Fruit fly (Drosophila melanogaster) whole organism, prepupa: ENCODE results near the gene Pif1.

Experiments
- Blimp-1 ChIP-seq: fragments of 200-800 bp; sonication (Bioruptor generic); optimal IDR thresholded peaks from 3 replicates; lab custom pipeline; 2017; ENCODE audit warnings: missing biosample characterization, missing genetic modification characterization, mild to moderate bottlenecking, moderate library complexity, missing genetic modification reagents
- CG10631 ChIP-seq: fragments of 200-800 bp; sonication (Bioruptor generic); optimal IDR thresholded peaks from 2 replicates; lab custom pipeline; 2016; ENCODE audit warnings: missing biosample characterization, missing genetic modification characterization
- CG11294 ChIP-seq: fragments of 200-800 bp; sonication (Bioruptor generic); IDR thresholded peaks from 2 replicates; pipeline ENCODE4 v1.3.6; 2022; ENCODE audit warnings: missing biosample characterization, missing genetic modification characterization
- CG11762 ChIP-seq: fragments of 200-800 bp; sonication (Bioruptor generic); optimal IDR thresholded peaks from 3 replicates; lab custom pipeline; 2016; ENCODE audit warnings: missing biosample characterization, missing genetic modification characterization; ENCODE audit not compliant: insufficient read depth
- CG11902 ChIP-seq: fragments of 200-800 bp; sonication (Bioruptor generic); optimal IDR thresholded peaks from 3 replicates; lab custom pipeline; 2016; ENCODE audit warnings: missing biosample characterization, missing genetic modification characterization
- CG15336 ChIP-seq: fragments of 200-800 bp; sonication (Bioruptor generic); IDR thresholded peaks from 2 replicates; pipeline ENCODE4 v1.3.6; 2022; ENCODE audit warnings: missing biosample characterization, missing genetic modification characterization
- CG1621 ChIP-seq: fragments of 200-800 bp; sonication (Bioruptor generic); optimal IDR thresholded peaks from 3 replicates; lab custom pipeline; 2018; ENCODE audit warnings: missing biosample characterization, mild to moderate bottlenecking, missing genetic modification characterization
- CG16779 ChIP-seq: fragments of 200-800 bp; sonication (Bioruptor generic); optimal IDR thresholded peaks from 3 replicates; lab custom pipeline; 2017; ENCODE audit warnings: missing biosample characterization, mild to moderate bottlenecking, missing genetic modification characterization
- CG3032 ChIP-seq: fragments of 200-800 bp; optimal IDR thresholded peaks from 2 replicates; lab custom pipeline; 2019; ENCODE audit warnings: missing biosample characterization, mild to moderate bottlenecking, missing genetic modification characterization, moderate library complexity
- CG32006 ChIP-seq: fragments of 200-800 bp; sonication (Bioruptor generic); optimal IDR thresholded peaks from 3 replicates; lab custom pipeline; 2017; ENCODE audit warnings: missing biosample characterization, mild to moderate bottlenecking, missing genetic modification characterization
- CG34406 ChIP-seq: fragments of 200-800 bp; sonication (Bioruptor generic); optimal IDR thresholded peaks from 3 replicates; lab custom pipeline; 2016; ENCODE audit warnings: missing biosample characterization, missing genetic modification characterization
- CG4318 ChIP-seq: fragments of 200-800 bp; sonication (Bioruptor generic); optimal IDR thresholded peaks from 3 replicates; lab custom pipeline; 2017; ENCODE audit warnings: missing biosample characterization, mild to moderate bottlenecking, missing genetic modification characterization
- CG6276 ChIP-seq: fragments of 200-800 bp; sonication (Bioruptor generic); optimal IDR thresholded peaks from 2 replicates; lab custom pipeline; 2017; ENCODE audit warnings: missing biosample characterization, mild to moderate bottlenecking, missing genetic modification characterization
- CG6792 ChIP-seq: fragments of 200-800 bp; sonication (Bioruptor generic); optimal IDR thresholded peaks from 3 replicates; lab custom pipeline; 2016; ENCODE audit warnings: missing biosample characterization, missing genetic modification characterization
- CG6854 ChIP-seq: fragments of 200-800 bp; sonication (Bioruptor generic); optimal IDR thresholded peaks from 2 replicates; lab custom pipeline; 2017; ENCODE audit warnings: missing biosample characterization, mild to moderate bottlenecking, missing genetic modification characterization
- CG7368 ChIP-seq: fragments of 200-800 bp; sonication (Bioruptor generic); optimal IDR thresholded peaks from 3 replicates; lab custom pipeline; 2016; ENCODE audit warnings: missing biosample characterization, missing genetic modification characterization
- CG8119 ChIP-seq: fragments of 200-800 bp; sonication (Bioruptor generic); IDR thresholded peaks from 3 replicates; pipeline ENCODE4 v1.3.6; 2022; ENCODE audit warnings: missing biosample characterization, missing genetic modification characterization
- CG8319 ChIP-seq: fragments of 200-800 bp; sonication (Bioruptor generic); optimal IDR thresholded peaks from 3 replicates; lab custom pipeline; 2016; ENCODE audit warnings: missing biosample characterization, missing genetic modification characterization
- Eip75B ChIP-seq: fragments of 200-800 bp; sonication (Bioruptor generic); optimal IDR thresholded peaks from 3 replicates; lab custom pipeline; 2016; ENCODE audit warnings: missing biosample characterization, missing genetic modification characterization
- Eip78C ChIP-seq: fragments of 200-800 bp; sonication (Bioruptor generic); peaks from one replicate; lab custom pipeline; 2016; ENCODE audit warnings: missing biosample characterization, missing genetic modification characterization
- Eip93F ChIP-seq: fragments of 200-800 bp; sonication (Bioruptor generic); optimal IDR thresholded peaks from 2 replicates; lab custom pipeline; 2016; ENCODE audit warnings: missing biosample characterization, mild to moderate bottlenecking, missing genetic modification characterization
- Ets21C ChIP-seq: fragments of 200-800 bp; sonication (Bioruptor generic); optimal IDR thresholded peaks from 3 replicates; lab custom pipeline; 2016; ENCODE audit warnings: missing biosample characterization, missing genetic modification characterization
- Ets96B ChIP-seq: fragments of 200-800 bp; optimal IDR thresholded peaks from 2 replicates; lab custom pipeline; 2019; ENCODE audit warnings: missing biosample characterization, mild to moderate bottlenecking, missing genetic modification characterization, moderate library complexity
- Gug ChIP-seq: fragments of 200-800 bp; sonication (Bioruptor generic); IDR thresholded peaks from 2 replicates; pipeline ENCODE4 v1.3.6; 2022; ENCODE audit warnings: missing biosample characterization, missing genetic modification characterization
- Hr38 ChIP-seq: sonication (Bioruptor generic); optimal IDR thresholded peaks from 2 replicates; lab custom pipeline; 2016; ENCODE audit warnings: missing biosample characterization, missing genetic modification characterization
- Hr39 ChIP-seq: fragments of 200-800 bp; sonication (Bioruptor generic); optimal IDR thresholded peaks from 2 replicates; lab custom pipeline; 2016; ENCODE audit warnings: missing biosample characterization, missing genetic modification characterization
- Hr4 ChIP-seq: fragments of 200-800 bp; sonication (Bioruptor generic); optimal IDR thresholded peaks from 3 replicates; lab custom pipeline; 2016; ENCODE audit warnings: missing biosample characterization, missing genetic modification characterization
- Lpt ChIP-seq: fragments of 200-800 bp; sonication (Bioruptor generic); optimal IDR thresholded peaks from 3 replicates; lab custom pipeline; 2016; ENCODE audit warnings: missing biosample characterization, missing genetic modification characterization
- Met ChIP-seq: fragments of 200-800 bp; sonication (Bioruptor generic); optimal IDR thresholded peaks from 3 replicates; lab custom pipeline; 2016; ENCODE audit warnings: missing biosample characterization, missing genetic modification characterization
- OdsH ChIP-seq: fragments of 200-800 bp; sonication (Bioruptor generic); optimal IDR thresholded peaks from 3 replicates; lab custom pipeline; 2016; ENCODE audit warnings: missing biosample characterization, missing genetic modification characterization
- Smox ChIP-seq: fragments of 200-800 bp; sonication (Bioruptor generic); optimal IDR thresholded peaks from 3 replicates; lab custom pipeline; 2016; ENCODE audit warnings: missing biosample characterization, missing genetic modification characterization
- Sox14 ChIP-seq: fragments of 200-800 bp; sonication (Bioruptor generic); optimal IDR thresholded peaks from 3 replicates; lab custom pipeline; 2016; ENCODE audit warnings: missing biosample characterization, missing genetic modification characterization
- Sox15 ChIP-seq: fragments of 200-800 bp; sonication (Bioruptor generic); optimal IDR thresholded peaks from 3 replicates; lab custom pipeline; 2016; ENCODE audit warnings: missing biosample characterization, missing genetic modification characterization
- achi ChIP-seq: fragments of 200-800 bp; sonication (Bioruptor generic); optimal IDR thresholded peaks from 3 replicates; lab custom pipeline; 2016; ENCODE audit warnings: missing biosample characterization, missing genetic modification characterization
- acj6 ChIP-seq: fragments of 200-800 bp; sonication (Bioruptor generic); optimal IDR thresholded peaks from 3 replicates; lab custom pipeline; 2016; ENCODE audit warnings: missing biosample characterization, missing genetic modification characterization
- cyc ChIP-seq: fragments of 200-800 bp; sonication (Bioruptor generic); optimal IDR thresholded peaks from 3 replicates; lab custom pipeline; 2016; ENCODE audit warnings: missing biosample characterization, missing genetic modification characterization
- dac ChIP-seq: fragments of 200-800 bp; sonication (Bioruptor generic); optimal IDR thresholded peaks from 2 replicates; lab custom pipeline; 2017; ENCODE audit warnings: missing biosample characterization, mild to moderate bottlenecking, missing genetic modification characterization
- dsx ChIP-seq: fragments of 200-800 bp; optimal IDR thresholded peaks from 3 replicates; lab custom pipeline; 2019; ENCODE audit warnings: missing biosample characterization, mild to moderate bottlenecking, missing genetic modification characterization, moderate library complexity; ENCODE audit not compliant: poor library complexity, severe bottlenecking
- eg ChIP-seq: fragments of 200-800 bp; sonication (Bioruptor generic); IDR thresholded peaks from 3 replicates; pipeline ENCODE4 v1.3.6; 2022; ENCODE audit warnings: missing biosample characterization, missing genetic modification characterization
- fd59A ChIP-seq: fragments of 200-800 bp; sonication (Bioruptor generic); optimal IDR thresholded peaks from 2 replicates; lab custom pipeline; 2017; ENCODE audit warnings: missing biosample characterization, mild to moderate bottlenecking, missing genetic modification characterization, missing genetic modification reagents
- fkh ChIP-seq: fragments of 200-800 bp; sonication (Bioruptor generic); optimal IDR thresholded peaks from 3 replicates; lab custom pipeline; 2017; ENCODE audit warnings: missing biosample characterization, mild to moderate bottlenecking, missing genetic modification characterization, moderate library complexity
- net ChIP-seq: fragments of 200-800 bp; sonication (Bioruptor generic); optimal IDR thresholded peaks from 3 replicates; lab custom pipeline; 2016; ENCODE audit warnings: missing biosample characterization, missing genetic modification characterization
- pdm3 ChIP-seq: fragments of 200-800 bp; sonication (Bioruptor generic); optimal IDR thresholded peaks from 3 replicates; lab custom pipeline; 2016; ENCODE audit warnings: missing biosample characterization, missing genetic modification characterization
- salr ChIP-seq, 2 experiments: fragments of 200-800 bp; sonication (Bioruptor generic); optimal IDR thresholded peaks; 3 replicates each; lab custom pipeline; 2016 to 2018; ENCODE audit warnings: missing biosample characterization in 2 of 2, missing genetic modification characterization in 2 of 2, mild to moderate bottlenecking in 1 of 2
- ss ChIP-seq, 2 experiments: fragments of 200-800 bp; sonication (Bioruptor generic); optimal IDR thresholded peaks; 2 replicates in 1 of 2; 3 replicates in 1 of 2; lab custom pipeline; 2017 to 2018; ENCODE audit warnings: mild to moderate bottlenecking in 2 of 2, missing biosample characterization in 2 of 2, missing genetic modification characterization in 2 of 2, moderate library complexity in 1 of 2
- svp ChIP-seq: fragments of 200-800 bp; sonication (Bioruptor generic); peaks from one replicate; lab custom pipeline; 2016; ENCODE audit warnings: missing biosample characterization, missing genetic modification characterization
- topi ChIP-seq: fragments of 200-800 bp; sonication (Bioruptor generic); optimal IDR thresholded peaks from 3 replicates; lab custom pipeline; 2016; ENCODE audit warnings: missing biosample characterization, missing genetic modification characterization
- vri ChIP-seq: fragments of 200-800 bp; sonication (Bioruptor generic); optimal IDR thresholded peaks from 3 replicates; lab custom pipeline; 2016; ENCODE audit warnings: missing biosample characterization, mild to moderate bottlenecking, missing genetic modification characterization

Gene Pif1

DNA sequence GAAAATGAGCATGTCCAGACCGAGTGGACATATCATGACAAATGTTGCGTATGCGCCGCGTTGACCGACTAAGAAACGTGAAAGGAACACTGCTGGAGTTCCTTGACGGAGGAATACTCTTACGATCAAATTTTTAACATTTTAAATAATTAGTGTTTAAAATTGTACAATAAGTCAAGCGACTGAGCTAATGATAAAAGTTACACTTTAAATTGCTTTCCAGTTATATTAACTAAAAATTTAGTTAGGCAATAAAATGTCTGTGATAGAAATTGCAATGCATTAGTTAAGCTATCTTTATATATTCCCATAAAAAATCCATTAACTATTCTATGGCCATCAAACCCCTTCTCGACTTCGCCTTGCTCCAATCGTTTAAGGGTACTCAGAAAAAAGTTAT is 15.0 kb upstream of the Pif1 start:
- TF ChIP-seq Eip75B (GFP tag; lab: Kevin White, UChicago) (no peak), acj6 (GFP tag; lab: Kevin White, UChicago) (no peak), dsx (no peak), achi (no peak), Sox14 (GFP tag; lab: Kevin White, UChicago) (no peak), CG1621 (tag; lab: Kevin White, UChicago) (no peak), Met (no peak), Sox15 (GFP tag; lab: Kevin White, UChicago) (no peak), pdm3 (GFP tag; lab: Kevin White, UChicago) (no peak), topi (GFP tag; lab: Kevin White, UChicago) (no peak), OdsH (GFP tag; lab: Kevin White, UChicago) (no peak), Ets21C (GFP tag; lab: Kevin White, UChicago) (no peak), fkh (no peak), CG11762 (GFP tag; lab: Kevin White, UChicago) (no peak), CG6276 (no peak), CG32006 (GFP tag; lab: Kevin White, UChicago) (peak; percentile 54), Smox (GFP tag; lab: Kevin White, UChicago) (no peak), CG15336 (peak; percentile 28; the same call in 1 of the 2 replicates), CG8119 (GFP tag; lab: Robert Waterston, UW) (peak; percentile 21; the same call in 1 of the 3 replicates), CG34406 (GFP tag; lab: Kevin White, UChicago) (no peak), svp (GFP tag; lab: Kevin White, UChicago) (peak; percentile 19), CG6854 (no peak), CG7368 (GFP tag; lab: Kevin White, UChicago) (no peak), Blimp-1 (GFP tag; lab: Kevin White, UChicago) (no peak), vri (GFP tag; lab: Kevin White, UChicago) (no peak), Eip78C (GFP tag; lab: Kevin White, UChicago) (peak; percentile 52), fd59A (GFP tag; lab: Kevin White, UChicago) (no peak), Hr38 (GFP tag; lab: Kevin White, UChicago) (no peak), eg (no peak), ss (GFP tag; optimal IDR thresholded peaks at IDR 0.05; lab: Kevin White, UChicago) (no peak), CG16779 (tag; lab: Kevin White, UChicago) (no peak), salr (GFP tag; optimal IDR thresholded peaks at IDR 0.05; lab: Kevin White, UChicago) (no peak), net (GFP tag; lab: Kevin White, UChicago) (no peak), CG4318 (GFP tag; lab: Kevin White, UChicago) (no peak), CG6792 (no peak), CG10631 (GFP tag; lab: Kevin White, UChicago) (no peak), CG11294 (no peak), Hr4 (GFP tag; lab: Kevin White, UChicago) (peak; percentile 26), CG3032 (tag; lab: Kevin White, UChicago) (no peak), CG11902 (GFP tag; lab: Kevin White, UChicago) (no peak), Hr39 (GFP tag; lab: Kevin White, UChicago) (no peak), Gug (GFP tag; lab: Robert Waterston, UW) (no peak), Ets96B (tag; lab: Kevin White, UChicago) (no peak), dac (GFP tag; lab: Kevin White, UChicago) (no peak), cyc (GFP tag; lab: Kevin White, UChicago) (no peak), Eip93F (GFP tag; lab: Kevin White, UChicago) (no peak), CG8319 (GFP tag; lab: Kevin White, UChicago) (no peak), Lpt (no peak)
